Worm (Caenorhabditis elegans): Measurements from ENCODE around the gene srx-43.

Gene srx-43

ce11 chrV:16045837-16046236 lies 28.1 kb downstream of the srx-43 start, which contains the start of gene T10C6.15 (continued):
- TF ChIP-seq unc-130 (GFP tag; optimal IDR thresholded peaks at IDR 0.05) (no peak), ceh-32 (tag; optimal IDR thresholded peaks at IDR 0.05; ENCODE audit: poor library complexity) (no peak), Y105C5A.15 (GFP tag; IDR thresholded peaks at IDR 0.05) (no peak), lin-29 (GFP tag; IDR thresholded peaks at IDR 0.05) (no peak), ceh-62 (tag; optimal IDR thresholded peaks at IDR 0.05) (no peak), ctbp-1 (GFP tag; IDR thresholded peaks at IDR 0.05) (no peak), egl-27 (tag; optimal IDR thresholded peaks at IDR 0.05) (no peak), lin-1 (GFP tag; IDR thresholded peaks at IDR 0.05) (peak; percentile 83), fkh-10 (GFP tag; optimal IDR thresholded peaks at IDR 0.05) (no peak)

- TF ChIP-seq fkh-10 (GFP tag; optimal IDR thresholded peaks at IDR 0.05) (no peak), unc-130 (GFP tag; optimal IDR thresholded peaks at IDR 0.05) (no peak), T20F7.1 (GFP tag; optimal IDR thresholded peaks at IDR 0.05) (no peak), duxl-1 (tag; optimal IDR thresholded peaks at IDR 0.05; ENCODE audit: poor library complexity) (no peak), R02D3.7 (tag; optimal IDR thresholded peaks at IDR 0.05) (no peak), ceh-20 (GFP tag; IDR thresholded peaks at IDR 0.05) (no peak), hmg-1.1 (GFP tag; IDR thresholded peaks at IDR 0.05) (no peak), lin-13 (GFP tag; optimal IDR thresholded peaks at IDR 0.05) (no peak), F10B5.3 (tag; optimal IDR thresholded peaks at IDR 0.05) (no peak), lin-1 (GFP tag; IDR thresholded peaks at IDR 0.05) (no peak), D1046.2 (GFP tag; IDR thresholded peaks at IDR 0.05) (no peak), hif-1 (tag; optimal IDR thresholded peaks at IDR 0.05) (no peak), zfp-2 (tag; optimal IDR thresholded peaks at IDR 0.05) (no peak), hlh-11 (tag; optimal IDR thresholded peaks at IDR 0.05) (no peak), tra-1 (GFP tag; IDR thresholded peaks at IDR 0.05) (no peak), unc-39 (tag; optimal IDR thresholded peaks at IDR 0.05) (no peak), nhr-11 (tag; optimal IDR thresholded peaks at IDR 0.05) (no peak), egl-27 (tag; optimal IDR thresholded peaks at IDR 0.05) (no peak), dmd-9 (GFP tag; IDR thresholded peaks at IDR 0.05) (no peak), spr-1 (tag; optimal IDR thresholded peaks at IDR 0.05) (no peak)
Measured at ce11 chrV:16046573-16046972, 28.8 kb downstream of the srx-43 start, which contains the start of gene ZK285.2. ZK285.2 (plus strand) TSS chrV:16046873.

ce11 chrV:16047052-16047451 lies 29.3 kb downstream of the srx-43 start:
- TF ChIP-seq set-16 (GFP tag; IDR thresholded peaks at IDR 0.05) (peak; percentile 90), D1046.2 (GFP tag; IDR thresholded peaks at IDR 0.05) (no peak)

- TF ChIP-seq nhr-28 (tag; optimal IDR thresholded peaks at IDR 0.05): no peak
- TF ChIP-seq nhr-77 (tag; optimal IDR thresholded peaks at IDR 0.05): no peak
- no peak for TF ChIP-seq pha-4 (GFP tag; IDR thresholded peaks at IDR 0.05)
- TF ChIP-seq pha-4 (tag; optimal IDR thresholded peaks at IDR 0.05): no peak
- no peak for TF ChIP-seq duxl-1 (tag; optimal IDR thresholded peaks at IDR 0.05; ENCODE audit: poor library complexity)
- TF ChIP-seq ceh-32 (tag; optimal IDR thresholded peaks at IDR 0.05; ENCODE audit: poor library complexity): no peak
- no peak for TF ChIP-seq egl-27 (tag; optimal IDR thresholded peaks at IDR 0.05)
- no peak for TF ChIP-seq nhr-41 (GFP tag; IDR thresholded peaks at IDR 0.05)
- TF ChIP-seq lin-1 (GFP tag; IDR thresholded peaks at IDR 0.05): no peak
- TF ChIP-seq lin-13 (GFP tag; optimal IDR thresholded peaks at IDR 0.05): no peak
Measured at ce11 chrV:16047508-16047907, 29.7 kb downstream of the srx-43 start, which contains the start of gene str-198. str-198 (plus strand) TSS chrV:16047808.

ce11 chrV:16049177-16049576 lies 31.4 kb downstream of the srx-43 start, which contains the start of gene best-12:
best-12 (plus strand) TSS chrV:16049477.
- no peak for TF ChIP-seq Y5F2A.4 (GFP tag; optimal IDR thresholded peaks at IDR 0.05)
- TF ChIP-seq arid-1 (GFP tag; conservative IDR thresholded peaks at IDR 0.05): no peak
- TF ChIP-seq tag-97 (GFP tag; IDR thresholded peaks at IDR 0.05): no peak
- no peak for TF ChIP-seq hlh-11 (tag; optimal IDR thresholded peaks at IDR 0.05)
- no peak for TF ChIP-seq ztf-7 (tag; optimal IDR thresholded peaks at IDR 0.05)
- TF ChIP-seq daf-19 (GFP tag; conservative IDR thresholded peaks at IDR 0.05): no peak

All from whole organism, L4 larva.